Fruit fly (Drosophila melanogaster): ENCODE data around the gene SelG.

Gene SelG

DNA sequence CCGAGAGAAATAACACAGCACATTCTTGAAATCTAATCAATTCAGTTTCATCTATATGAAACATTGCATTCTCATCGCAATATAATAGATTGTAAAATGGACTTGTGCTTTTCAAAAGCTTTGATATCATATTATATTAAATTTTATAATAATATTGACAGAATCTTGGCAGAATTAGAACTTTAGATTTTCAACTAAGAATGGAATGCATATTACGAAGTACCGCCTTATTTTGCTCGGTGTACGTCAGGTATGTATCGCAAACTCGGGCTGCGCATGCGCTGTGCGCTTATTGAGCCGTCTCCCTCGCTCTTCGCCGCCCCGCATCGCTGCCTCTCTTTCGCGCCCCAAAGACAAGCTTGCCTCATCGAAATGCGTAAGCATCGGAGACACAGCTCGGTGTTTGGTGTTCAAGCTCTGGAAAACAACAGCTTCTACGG is 28.1 kb downstream of the SelG start:
- peak; percentile 35 for TF ChIP-seq CG17801 (GFP tag; optimal IDR thresholded peaks at IDR 0.05; ENCODE audit: partially characterized antibody)

DNA sequence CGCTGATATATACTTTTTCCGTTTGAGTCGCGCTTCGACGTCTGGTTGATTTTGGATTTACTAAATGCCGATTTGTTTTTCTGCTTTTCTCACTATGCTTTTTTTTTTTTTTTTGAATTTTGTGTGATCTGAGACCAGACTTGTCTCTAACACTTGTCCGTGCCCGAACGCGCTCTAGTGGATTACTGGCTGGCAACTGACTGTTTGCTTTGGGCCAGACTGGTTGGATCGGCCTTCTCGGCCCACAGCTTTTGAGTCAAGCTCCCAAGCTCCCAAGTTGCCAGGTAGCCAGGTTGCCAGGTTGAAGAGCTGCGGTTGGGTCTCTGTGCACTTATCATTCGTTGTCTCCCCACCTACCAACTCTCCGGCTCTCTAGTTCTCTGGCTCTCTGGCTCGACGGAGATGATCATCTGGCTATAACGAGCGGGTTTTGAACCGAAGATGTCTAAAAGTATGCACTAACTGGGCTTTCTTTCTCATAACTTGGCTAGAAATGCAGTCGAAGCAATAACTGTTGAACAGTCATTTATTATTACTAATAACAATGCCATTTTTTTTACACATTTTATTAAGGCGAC is 30.1 kb downstream of the SelG start, which contains the start of gene pot:
pot (minus strand) TSS at position 205 of the 578 bp plus-strand sequence.
- peak; percentile 25 for TF ChIP-seq CG17801 (GFP tag; optimal IDR thresholded peaks at IDR 0.05; ENCODE audit: partially characterized antibody)

DNA sequence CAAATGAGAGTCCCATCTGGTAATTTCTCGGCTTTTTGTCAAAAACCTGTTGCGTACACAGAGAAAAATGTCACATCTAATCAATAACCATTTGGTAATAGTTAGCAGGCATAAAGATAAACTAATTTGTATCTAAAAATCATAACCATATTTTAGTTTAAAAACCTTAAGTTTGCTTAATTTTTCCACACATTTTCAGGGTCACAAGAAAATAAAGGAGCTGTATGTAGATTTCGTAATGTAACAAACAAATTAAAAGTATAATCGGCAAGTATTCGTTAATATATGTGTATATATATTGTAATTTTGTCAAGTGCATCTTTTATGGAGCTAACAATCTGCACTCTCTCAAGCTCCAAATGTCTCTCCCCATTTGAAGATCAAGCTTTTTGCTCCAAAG is 33.9 kb downstream of the SelG start:
- TF ChIP-seq CG17801 (GFP tag; optimal IDR thresholded peaks at IDR 0.05; ENCODE audit: partially characterized antibody): peak; percentile 28

DNA sequence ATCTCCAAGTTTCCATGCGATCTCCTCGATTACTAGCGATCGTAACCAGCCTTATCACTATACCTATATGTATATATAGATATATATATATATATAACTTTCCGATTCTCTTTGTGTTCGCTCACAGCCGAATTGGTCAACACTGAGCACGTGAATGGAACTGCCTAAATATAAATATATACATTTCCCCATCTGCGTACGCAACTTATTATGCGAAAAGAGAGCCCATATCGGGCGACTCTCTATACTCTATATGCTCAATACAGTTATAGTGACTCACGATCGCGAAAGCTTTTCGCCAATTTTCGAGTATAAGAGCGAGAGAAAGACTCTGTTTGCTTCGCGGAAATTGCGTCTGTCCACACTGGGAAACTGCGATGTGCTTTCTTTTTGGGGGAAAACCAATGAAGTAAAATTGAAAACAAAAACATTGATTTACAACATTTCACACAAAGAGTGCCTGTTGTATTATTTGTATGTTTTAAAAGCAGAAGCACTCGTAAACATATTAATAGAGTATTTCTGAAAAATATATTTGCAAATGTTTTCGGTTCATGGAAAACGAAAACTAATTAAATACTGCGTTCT is 35.7 kb downstream of the SelG start:
- no peak for TF ChIP-seq CG17801 (GFP tag; optimal IDR thresholded peaks at IDR 0.05; ENCODE audit: partially characterized antibody)

DNA sequence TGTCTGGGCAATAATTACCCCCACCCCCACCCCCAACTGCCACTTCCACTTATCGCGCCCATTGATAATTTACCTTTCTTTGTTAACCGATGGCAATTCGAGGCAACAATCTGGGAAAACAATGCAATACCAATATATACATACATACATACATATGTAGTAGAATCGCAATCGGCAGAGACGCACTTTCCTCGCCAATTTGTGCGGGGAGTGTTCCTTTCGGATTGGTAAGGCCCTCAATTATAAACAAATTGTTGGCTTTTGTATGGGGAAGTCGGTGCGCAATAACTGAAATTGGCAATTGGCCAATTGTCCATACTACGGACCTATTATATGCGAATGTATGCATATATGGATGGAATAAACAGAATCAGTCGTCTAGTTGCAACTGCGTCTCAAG is 36.6 kb downstream of the SelG start:
- TF ChIP-seq CG17801 (GFP tag; optimal IDR thresholded peaks at IDR 0.05; ENCODE audit: partially characterized antibody): no peak

DNA sequence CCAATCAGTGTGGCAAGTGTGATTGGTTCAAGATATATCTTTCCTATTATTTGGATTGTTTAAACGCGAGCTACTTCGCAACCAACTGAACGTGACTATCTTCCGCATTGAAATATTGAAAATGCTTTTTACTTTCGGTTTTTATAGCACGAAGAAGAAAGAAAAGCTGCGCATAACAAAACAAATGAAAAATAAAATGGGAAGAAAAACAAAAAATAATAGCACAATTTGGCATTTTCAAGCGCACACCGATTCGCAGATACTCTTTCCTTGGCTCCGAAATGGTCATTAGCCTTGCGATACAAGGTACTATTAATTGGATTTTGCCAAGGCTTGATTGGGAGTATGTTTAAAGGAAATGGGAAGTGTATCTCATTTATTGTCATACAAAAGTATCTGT is 37.5 kb downstream of the SelG start, which contains the start of gene Sclp:
Sclp (minus strand) TSS at position 101 of the 400 bp plus-strand sequence.
- TF ChIP-seq CG17801 (GFP tag; optimal IDR thresholded peaks at IDR 0.05; ENCODE audit: partially characterized antibody): peak; percentile 7

DNA sequence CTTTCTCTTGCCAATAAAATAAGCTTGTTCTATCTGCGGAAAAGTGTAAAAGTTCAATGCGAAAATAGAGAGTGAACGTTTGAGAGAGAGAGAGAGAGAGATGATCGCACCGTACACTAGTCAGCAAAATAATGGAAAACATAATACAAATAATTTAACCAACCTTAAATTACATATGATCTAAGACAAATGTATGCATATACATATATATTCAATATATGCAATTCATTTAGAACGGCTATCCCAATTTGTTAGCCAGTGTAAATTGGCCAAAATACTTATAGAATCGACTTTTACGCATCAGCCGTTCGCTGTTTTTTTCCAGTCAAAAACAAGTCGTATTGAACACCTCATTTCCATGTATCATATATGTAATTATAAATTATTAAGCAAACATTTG is 38.1 kb downstream of the SelG start:
- TF ChIP-seq CG17801 (GFP tag; optimal IDR thresholded peaks at IDR 0.05; ENCODE audit: partially characterized antibody): peak; percentile 16

DNA sequence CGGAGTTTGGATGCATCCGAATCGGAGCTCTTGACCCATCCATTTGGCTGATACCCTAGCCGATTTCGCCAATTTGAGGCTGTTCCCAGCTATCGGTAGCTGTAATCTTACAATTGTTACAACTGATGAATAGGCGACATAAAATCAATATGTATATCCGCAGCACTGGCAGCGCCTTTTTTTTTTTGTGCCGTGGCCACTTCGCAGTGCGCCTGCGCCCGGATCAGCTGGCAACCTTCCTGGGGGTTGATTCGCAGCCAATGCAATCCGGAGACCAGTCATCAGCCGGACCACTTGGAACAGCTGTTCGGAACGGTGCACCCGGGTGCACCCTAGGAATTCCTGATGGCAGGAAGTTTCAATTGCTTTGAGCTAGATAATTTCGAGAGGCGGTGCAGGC is 43.6 kb downstream of the SelG start, which contains the start of gene Pdzd8:
Pdzd8 (minus strand) TSS at position 125 of the 400 bp plus-strand sequence.
- no peak for TF ChIP-seq CG17801 (GFP tag; optimal IDR thresholded peaks at IDR 0.05; ENCODE audit: partially characterized antibody)
